Worm (Caenorhabditis elegans) whole organism, late embryonic: ENCODE measurements around the gene ZK1307.3.

Source experiments
- lin-11 ChIP-seq: fragments of 200-800 bp; sonication (Bioruptor generic); optimal IDR thresholded peaks from 2 replicates; lab custom pipeline; 2018; ENCODE audit warnings: mild to moderate bottlenecking, missing genetic modification characterization, missing compliant biosample characterization
- nfya-1 ChIP-seq: sonication (generic microtip); optimal IDR thresholded peaks from 2 replicates; lab custom pipeline; 2017; ENCODE audit warnings: missing genetic modification characterization, mild to moderate bottlenecking, missing compliant biosample characterization, antibody characterized with exemption, moderate library complexity
- pros-1 ChIP-seq: fragments of 150-350 bp; optimal IDR thresholded peaks from 2 replicates; lab custom pipeline; 2014; ENCODE audit warnings: missing biosample characterization, missing genetic modification reagents, missing genetic modification characterization
- sdc-2 ChIP-seq: sonication (generic microtip); optimal IDR thresholded peaks from 2 replicates; lab custom pipeline; 2016; ENCODE audit warnings: missing genotype, missing genetic modification characterization, missing compliant biosample characterization
- tbx-2 ChIP-seq: sonication (generic microtip); optimal IDR thresholded peaks from 2 replicates; lab custom pipeline; 2016; ENCODE audit warnings: missing genetic modification characterization, missing compliant biosample characterization

DNA sequence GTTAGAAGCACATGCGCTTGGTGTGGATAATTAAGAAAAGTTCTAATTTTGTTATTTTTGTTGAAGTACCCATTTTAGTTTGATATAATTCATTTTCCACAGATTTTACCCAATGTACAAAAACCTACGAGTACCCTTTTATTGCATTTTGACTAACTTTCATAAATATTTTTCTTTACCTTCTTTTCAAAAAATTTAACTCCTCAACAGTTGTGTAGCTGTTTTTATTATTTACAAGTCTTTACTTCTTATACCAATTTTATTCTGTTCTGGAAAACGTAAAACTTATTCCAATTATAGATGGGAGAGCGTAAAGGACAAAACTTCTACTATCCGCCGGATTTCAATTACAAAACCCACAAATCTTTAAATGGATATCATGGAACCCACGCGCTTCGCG, 3.6 kb downstream of the ZK1307.3 start, which contains the start of gene ZK1307.9:
- TF ChIP-seq pros-1 (no peak), tbx-2 (no peak), lin-11 (tag; lab: Kevin White, UChicago) (no peak), sdc-2 (tag; lab: Kevin White, UChicago) (no peak), nfya-1 (tag; lab: Kevin White, UChicago) (no peak)
